Fruit fly (Drosophila melanogaster) whole organism, embryonic: ENCODE data around the gene Usp1.

ENCODE experiments used
- Bteb2 ChIP-seq: fragments of 200-800 bp; sonication (Bioruptor generic); optimal IDR thresholded peaks from 2 replicates; lab custom pipeline; 2016; ENCODE audit warnings: missing biosample characterization, missing genetic modification characterization
- CG10321 ChIP-seq: fragments of 200-800 bp; sonication (Bioruptor generic); IDR thresholded peaks from 2 replicates; pipeline ENCODE4 v1.3.6; 2022; ENCODE audit warnings: missing biosample characterization, missing genetic modification characterization
- CG10979 ChIP-seq: fragments of 200-800 bp; sonication (Bioruptor generic); optimal IDR thresholded peaks from 2 replicates; lab custom pipeline; 2018; ENCODE audit warnings: missing biosample characterization, mild to moderate bottlenecking, missing genetic modification characterization, moderate library complexity
- CG12104 ChIP-seq: fragments of 200-800 bp; sonication (Bioruptor generic); optimal IDR thresholded peaks from 3 replicates; lab custom pipeline; 2016; ENCODE audit warnings: missing biosample characterization, missing genetic modification characterization
- CG13123 ChIP-seq: fragments of 200-800 bp; sonication (Bioruptor generic); optimal IDR thresholded peaks from 2 replicates; lab custom pipeline; 2016; ENCODE audit warnings: missing biosample characterization, missing genetic modification characterization
- CG14710 ChIP-seq: fragments of 200-800 bp; sonication (Bioruptor generic); optimal IDR thresholded peaks from 3 replicates; lab custom pipeline; 2019; ENCODE audit warnings: missing biosample characterization, mild to moderate bottlenecking, missing genetic modification characterization, moderate library complexity
- CG17361 ChIP-seq: fragments of 200-800 bp; sonication (Bioruptor generic); IDR thresholded peaks from 3 replicates; pipeline ENCODE4 v1.3.6; 2022; ENCODE audit warnings: missing biosample characterization, missing genetic modification characterization
- CG18262 ChIP-seq: fragments of 200-800 bp; optimal IDR thresholded peaks from 3 replicates; lab custom pipeline; 2019; ENCODE audit warnings: missing biosample characterization, mild to moderate bottlenecking, missing genetic modification characterization, moderate library complexity
- CG2712 ChIP-seq: fragments of 200-800 bp; optimal IDR thresholded peaks from 3 replicates; lab custom pipeline; 2019; ENCODE audit warnings: missing biosample characterization, mild to moderate bottlenecking, missing genetic modification characterization, moderate library complexity
- CG30431 ChIP-seq: fragments of 200-800 bp; sonication (Bioruptor generic); optimal IDR thresholded peaks from 2 replicates; lab custom pipeline; 2017; ENCODE audit warnings: missing biosample characterization, missing genetic modification characterization
- CG31441 ChIP-seq: fragments of 200-800 bp; sonication (Bioruptor generic); IDR thresholded peaks from 2 replicates; pipeline ENCODE4 v1.3.6; 2022; ENCODE audit warnings: missing biosample characterization, missing genetic modification characterization
- CG5180 ChIP-seq: fragments of 200-800 bp; sonication (Bioruptor generic); optimal IDR thresholded peaks from 3 replicates; lab custom pipeline; 2017; ENCODE audit warnings: missing biosample characterization, missing genetic modification characterization, mild to moderate bottlenecking, moderate library complexity, missing genetic modification reagents
- CG9727 ChIP-seq: fragments of 200-800 bp; sonication (Bioruptor generic); optimal IDR thresholded peaks from 3 replicates; lab custom pipeline; 2017; ENCODE audit warnings: missing biosample characterization, mild to moderate bottlenecking, missing genetic modification characterization
- D19A ChIP-seq: fragments of 200-800 bp; optimal IDR thresholded peaks from 3 replicates; lab custom pipeline; 2019; ENCODE audit warnings: missing biosample characterization, mild to moderate bottlenecking, missing genetic modification characterization, moderate library complexity
- GATAe ChIP-seq: fragments of 200-800 bp; sonication (Bioruptor generic); conservative IDR thresholded peaks from 2 replicates; pipeline ENCODE4 v1.3.6; 2022; ENCODE audit warnings: missing biosample characterization, missing genetic modification characterization
- H15 ChIP-seq: fragments of 200-800 bp; sonication (Bioruptor generic); IDR thresholded peaks from 3 replicates; pipeline ENCODE4 v1.3.6; 2022; ENCODE audit warnings: missing biosample characterization, missing genetic modification characterization
- HHEX ChIP-seq: fragments of 200-800 bp; sonication (Bioruptor generic); optimal IDR thresholded peaks from 3 replicates; lab custom pipeline; 2017; ENCODE audit warnings: missing biosample characterization, mild to moderate bottlenecking, missing genetic modification characterization, missing genetic modification reagents
- HLH4C ChIP-seq: fragments of 200-800 bp; sonication (Bioruptor generic); IDR thresholded peaks from 3 replicates; pipeline ENCODE4 v1.3.6; 2022; ENCODE audit warnings: missing biosample characterization, missing genetic modification characterization; ENCODE audit not compliant: partially characterized antibody
- Kr ChIP-seq: fragments of 200-800 bp; sonication (Bioruptor generic); optimal IDR thresholded peaks from 2 replicates; lab custom pipeline; 2017; ENCODE audit warnings: missing biosample characterization, mild to moderate bottlenecking, missing genetic modification characterization
- Mad ChIP-seq: fragments of 200-800 bp; sonication (Bioruptor generic); optimal IDR thresholded peaks from 2 replicates; lab custom pipeline; 2016; ENCODE audit warnings: missing biosample characterization, missing genetic modification characterization
- Meics ChIP-seq: fragments of 200-800 bp; sonication (Bioruptor generic); optimal IDR thresholded peaks from 2 replicates; lab custom pipeline; 2017; ENCODE audit warnings: missing biosample characterization, mild to moderate bottlenecking, missing genetic modification characterization
- NfI ChIP-seq: fragments of 200-800 bp; sonication (Bioruptor generic); optimal IDR thresholded peaks from 3 replicates; lab custom pipeline; 2018; ENCODE audit warnings: missing biosample characterization, mild to moderate bottlenecking, missing genetic modification characterization, moderate library complexity
- Oli ChIP-seq: fragments of 200-800 bp; sonication (Bioruptor generic); optimal IDR thresholded peaks from 2 replicates; lab custom pipeline; 2018; ENCODE audit warnings: missing biosample characterization, mild to moderate bottlenecking, missing genetic modification characterization, moderate library complexity
- PHDP ChIP-seq: fragments of 200-800 bp; sonication (Bioruptor generic); optimal IDR thresholded peaks from 3 replicates; lab custom pipeline; 2018; ENCODE audit warnings: missing biosample characterization, mild to moderate bottlenecking, missing genetic modification characterization, moderate library complexity
- TFAM ChIP-seq: fragments of 200-800 bp; sonication (Bioruptor generic); optimal IDR thresholded peaks from 2 replicates; lab custom pipeline; 2017; ENCODE audit warnings: missing biosample characterization, missing genetic modification characterization, inconsistent platforms
- Xrp1 ChIP-seq: fragments of 200-800 bp; sonication (Bioruptor generic); IDR thresholded peaks from 2 replicates; pipeline ENCODE4 v1.3.6; 2022; ENCODE audit warnings: missing biosample characterization, missing genetic modification characterization
- ara ChIP-seq: fragments of 200-800 bp; sonication (Bioruptor generic); IDR thresholded peaks from 2 replicates; pipeline ENCODE4 v1.3.6; 2022; ENCODE audit warnings: missing biosample characterization, missing genetic modification characterization
- bsh ChIP-seq, 2 experiments: fragments of 200-800 bp; sonication (Bioruptor generic); optimal IDR thresholded peaks; 2 replicates each; lab custom pipeline; 2017 to 2018; ENCODE audit warnings: mild to moderate bottlenecking in 2 of 2, missing biosample characterization in 2 of 2, missing genetic modification characterization in 2 of 2, moderate library complexity in 1 of 2
- cas ChIP-seq: fragments of 200-800 bp; sonication (Bioruptor generic); IDR thresholded peaks from 2 replicates; pipeline ENCODE4 v1.3.6; 2022; ENCODE audit warnings: missing biosample characterization, missing genetic modification characterization
- cato ChIP-seq: fragments of 200-800 bp; sonication (Bioruptor generic); optimal IDR thresholded peaks from 2 replicates; lab custom pipeline; 2016; ENCODE audit warnings: missing biosample characterization, missing genetic modification characterization, borderline replicate concordance
- croc ChIP-seq: fragments of 200-800 bp; sonication (Bioruptor generic); conservative IDR thresholded peaks from 3 replicates; pipeline ENCODE4 v1.3.6; 2022; ENCODE audit warnings: missing biosample characterization, missing genetic modification characterization
- dmrt11E ChIP-seq: fragments of 200-800 bp; sonication (Bioruptor generic); optimal IDR thresholded peaks from 3 replicates; lab custom pipeline; 2018; ENCODE audit warnings: missing biosample characterization, mild to moderate bottlenecking, missing genetic modification characterization, moderate library complexity
- eve ChIP-seq, 2 experiments: fragments of >200 bp; optimal IDR thresholded peaks; 2 replicates each; lab custom pipeline; 2017; ENCODE audit warnings: missing biosample characterization in 2 of 2, missing genetic modification characterization in 2 of 2
- fd96Cb ChIP-seq: fragments of 200-800 bp; sonication (Bioruptor generic); optimal IDR thresholded peaks from 2 replicates; lab custom pipeline; 2018; ENCODE audit warnings: missing biosample characterization, mild to moderate bottlenecking, missing genetic modification characterization, moderate library complexity
- gem ChIP-seq: fragments of 200-800 bp; sonication (Bioruptor generic); optimal IDR thresholded peaks from 2 replicates; lab custom pipeline; 2019; ENCODE audit warnings: missing biosample characterization, mild to moderate bottlenecking, missing genetic modification characterization, moderate library complexity
- hb ChIP-seq: fragments of 200-800 bp; sonication (Bioruptor generic); IDR thresholded peaks from 3 replicates; pipeline ENCODE4 v1.3.6; 2022; ENCODE audit warnings: missing biosample characterization, missing genetic modification characterization; ENCODE audit not compliant: partially characterized antibody
- hkb ChIP-seq, 2 experiments: fragments of 200-800 bp in 1 of 2; fragments of >200 bp in 1 of 2; sonication (Bioruptor generic) in 1 of 2; IDR thresholded peaks in 1 of 2; optimal IDR thresholded peaks in 1 of 2; 2 replicates each; pipeline versions ENCODE4 v1.3.6 to Lab custom; 2017 to 2022; ENCODE audit warnings: missing biosample characterization in 1 of 2, missing genetic modification characterization in 1 of 2
- klu ChIP-seq: fragments of 200-800 bp; sonication (Bioruptor generic); IDR thresholded peaks from 2 replicates; pipeline ENCODE4 v1.3.6; 2022; ENCODE audit warnings: missing biosample characterization, missing genetic modification characterization
- lab ChIP-seq: fragments of 200-800 bp; sonication (Bioruptor generic); optimal IDR thresholded peaks from 3 replicates; lab custom pipeline; 2017; ENCODE audit warnings: missing biosample characterization, missing genetic modification characterization, mild to moderate bottlenecking, moderate library complexity, missing genetic modification reagents
- lola ChIP-seq, 3 experiments: fragments of >200 bp in 2 of 3; fragments of 200-800 bp in 1 of 3; sonication (Bioruptor generic) in 1 of 3; optimal IDR thresholded peaks; 2 replicates each; lab custom pipeline; 2017 to 2019; ENCODE audit warnings: missing biosample characterization in 3 of 3, missing genetic modification characterization in 3 of 3, mild to moderate bottlenecking in 1 of 3, moderate library complexity in 1 of 3
- maf-S ChIP-seq: fragments of 200-800 bp; sonication (Bioruptor generic); optimal IDR thresholded peaks from 2 replicates; lab custom pipeline; 2016; ENCODE audit warnings: missing biosample characterization, missing genetic modification characterization
- nerfin-1 ChIP-seq: fragments of 200-800 bp; sonication (Bioruptor generic); optimal IDR thresholded peaks from 3 replicates; lab custom pipeline; 2019; ENCODE audit warnings: missing biosample characterization, mild to moderate bottlenecking, missing genetic modification characterization, moderate library complexity
- phol ChIP-seq: fragments of 200-800 bp; sonication (Bioruptor generic); optimal IDR thresholded peaks from 3 replicates; lab custom pipeline; 2018; ENCODE audit warnings: missing biosample characterization, mild to moderate bottlenecking, missing genetic modification characterization, moderate library complexity
- pros ChIP-seq: fragments of 200-800 bp; sonication (Bioruptor generic); optimal IDR thresholded peaks from 3 replicates; lab custom pipeline; 2019; ENCODE audit warnings: missing biosample characterization, mild to moderate bottlenecking, missing genetic modification characterization, moderate library complexity
- row ChIP-seq: fragments of 200-800 bp; sonication (Bioruptor generic); IDR thresholded peaks from 3 replicates; pipeline ENCODE4 v1.3.6; 2022; ENCODE audit warnings: missing biosample characterization, missing genetic modification characterization
- sens ChIP-seq: fragments of 200-800 bp; sonication (Bioruptor generic); peaks from one replicate; lab custom pipeline; 2016; ENCODE audit warnings: missing biosample characterization, missing genetic modification characterization
- sens-2 ChIP-seq: fragments of 200-800 bp; sonication (Bioruptor generic); IDR thresholded peaks from 2 replicates; pipeline ENCODE4 v1.3.6; 2022; ENCODE audit warnings: missing biosample characterization, missing genetic modification characterization
- tup ChIP-seq: fragments of 200-800 bp; sonication (Bioruptor generic); optimal IDR thresholded peaks from 2 replicates; lab custom pipeline; 2016; ENCODE audit warnings: missing biosample characterization, mild to moderate bottlenecking, missing genetic modification characterization, moderate library complexity

Gene Usp1

dm6 chr3R:29269204-29269603, 40.2 kb downstream of the Usp1 start (continued):
- TF ChIP-seq lab (GFP tag; lab: Kevin White, UChicago) (no peak), CG31441 (GFP tag; lab: Robert Waterston, UW) (0 out of 2 replicates have a peak, but pooled peaks have one; percentile 15), tup (GFP tag; lab: Kevin White, UChicago) (no peak), hkb (optimal IDR thresholded peaks at IDR 0.05; lab: Kevin White, UChicago) (no peak), hkb (GFP tag; IDR thresholded peaks at IDR 0.05; lab: Robert Waterston, UW) (no peak), bsh (GFP tag; optimal IDR thresholded peaks at IDR 0.05; lab: Kevin White, UChicago) (peak in 1 of 2 experiments; percentile 11), pros (GFP tag; lab: Kevin White, UChicago) (no peak), CG17361 (GFP tag; lab: Robert Waterston, UW) (0 out of 3 replicates have a peak, but pooled peaks have one; percentile 12), CG9727 (peak; percentile 11), GATAe (GFP tag; lab: Robert Waterston, UW) (no peak), CG14710 (tag; lab: Kevin White, UChicago) (peak; percentile 32)

- TF ChIP-seq lola (GFP tag; optimal IDR thresholded peaks at IDR 0.05; lab: Kevin White, UChicago): peak in 1 of 3 experiments; percentile 10
- peak; percentile 97 for TF ChIP-seq D19A (tag; lab: Kevin White, UChicago)
- no peak for TF ChIP-seq TFAM
- TF ChIP-seq CG18262 (tag; lab: Kevin White, UChicago): peak; percentile 17
- TF ChIP-seq CG10979 (tag; lab: Kevin White, UChicago): peak; percentile 9
- TF ChIP-seq ara (GFP tag; lab: Robert Waterston, UW): peak; percentile 14; the same call in 1 of the 2 replicates
- 0 out of 2 replicates have a peak, but pooled peaks have one; percentile 21 for TF ChIP-seq Xrp1 (GFP tag; lab: Robert Waterston, UW)
- no peak for TF ChIP-seq croc
- TF ChIP-seq sens-2 (GFP tag; lab: Robert Waterston, UW): 0 out of 2 replicates have a peak, but pooled peaks have one; percentile 22
- peak; percentile 79 for TF ChIP-seq sens (GFP tag; lab: Kevin White, UChicago)
- no peak for TF ChIP-seq cato
- TF ChIP-seq dmrt11E (tag; lab: Kevin White, UChicago): peak; percentile 57
- no peak for TF ChIP-seq fd96Cb
- TF ChIP-seq Kr (GFP tag; lab: Kevin White, UChicago): no peak
- TF ChIP-seq CG5180 (GFP tag; lab: Kevin White, UChicago): no peak
- no peak for TF ChIP-seq NfI (GFP tag; lab: Kevin White, UChicago)
- TF ChIP-seq CG13123 (GFP tag; lab: Kevin White, UChicago): no peak
- TF ChIP-seq row (GFP tag; lab: Robert Waterston, UW): peak; percentile 50; the same call in 2 of the 3 replicates
- no peak for TF ChIP-seq Bteb2 (GFP tag; lab: Kevin White, UChicago)
- TF ChIP-seq gem (tag; lab: Kevin White, UChicago): peak; percentile 23
- peak; percentile 30 for TF ChIP-seq CG2712
- no peak for TF ChIP-seq CG30431 (GFP tag; lab: Kevin White, UChicago)
- TF ChIP-seq HHEX (GFP tag; lab: Kevin White, UChicago): no peak
Observed at dm6 chr3R:29273029-29273428, 44.1 kb downstream of the Usp1 start.

DNA sequence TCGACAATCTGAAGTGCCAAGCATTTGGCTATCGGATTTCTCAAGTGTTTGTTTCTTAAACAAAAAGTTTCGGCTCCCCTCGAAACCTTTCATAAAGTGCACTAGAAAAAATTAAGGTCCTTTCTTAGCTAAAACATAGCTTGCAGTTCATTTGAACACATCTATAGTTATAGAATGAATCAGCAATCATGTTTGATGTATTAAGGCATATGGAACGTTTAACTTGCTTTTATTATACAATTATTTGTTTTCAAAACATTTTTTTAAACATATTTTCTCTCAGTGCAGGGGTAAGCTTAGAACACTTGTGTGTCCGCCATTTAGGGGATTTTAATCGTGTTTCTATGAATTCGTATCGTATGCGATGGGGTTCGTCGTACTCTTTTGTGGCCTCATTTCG, 45.6 kb downstream of the Usp1 start:
- TF ChIP-seq PHDP (tag; lab: Kevin White, UChicago) (peak; percentile 77), cas (no peak), nerfin-1 (tag; lab: Kevin White, UChicago) (peak; percentile 64), H15 (peak; percentile 60; the same call in 2 of the 3 replicates), hb (GFP tag; lab: Robert Waterston, UW) (no peak), CG10321 (GFP tag; lab: Robert Waterston, UW) (no peak), Meics (GFP tag; lab: Kevin White, UChicago) (peak; percentile 25), maf-S (GFP tag; lab: Kevin White, UChicago) (no peak), Oli (tag; lab: Kevin White, UChicago) (peak; percentile 75), phol (peak; percentile 78), CG12104 (GFP tag; lab: Kevin White, UChicago) (peak; percentile 44), HLH4C (GFP tag; lab: Robert Waterston, UW) (no peak), eve (GFP tag; optimal IDR thresholded peaks at IDR 0.05; lab: Kevin White, UChicago) (peak in 1 of 2 experiments; percentile 77), klu (GFP tag; lab: Robert Waterston, UW) (no peak), Mad (GFP tag; lab: Kevin White, UChicago) (peak; percentile 35)
